Fruit fly (Drosophila melanogaster): ENCODE measurements around the gene ver.

- TF ChIP-seq Blimp-1 (GFP tag; optimal IDR thresholded peaks at IDR 0.05) = peak; percentile 10
- no peak for TF ChIP-seq Hr38 (GFP tag; optimal IDR thresholded peaks at IDR 0.05)
Measured at dm6 chr3L:12551671-12552070, 27.9 kb downstream of the ver start.

All from whole organism, prepupa.